Fruit fly (Drosophila melanogaster): ENCODE data around the gene CG33116.
A peak's percentile ranks its signal among the peaks of the same experiment; 100 is the strongest.

The CG33116 gene

dm6 chr2L:19583926-19584392 lies 50.7 kb downstream of the CG33116 start, which contains the start of the genes PCNA2 and CG10366 (continued):
- no peak for TF ChIP-seq CG5953 (GFP tag; IDR thresholded peaks at IDR 0.05)
- TF ChIP-seq nom (GFP tag; optimal IDR thresholded peaks at IDR 0.05) = peak; percentile 38
- TF ChIP-seq sisA (GFP tag; IDR thresholded peaks at IDR 0.05) = peak; percentile 44; the same call in 1 of the 2 replicates
- no peak for TF ChIP-seq gcm2 (GFP tag; optimal IDR thresholded peaks at IDR 0.05)
- peak; percentile 88 for TF ChIP-seq CG3847 (GFP tag; IDR thresholded peaks at IDR 0.05)
- TF ChIP-seq Hand (GFP tag; optimal IDR thresholded peaks at IDR 0.05) = no peak
- TF ChIP-seq tll (GFP tag; optimal IDR thresholded peaks at IDR 0.05) = peak in 1 of 2 experiments; percentile 17
- peak; percentile 67 for TF ChIP-seq CG10267 (tag; optimal IDR thresholded peaks at IDR 0.05)
- no peak for TF ChIP-seq Neu2 (GFP tag; optimal IDR thresholded peaks at IDR 0.05; ENCODE audit: borderline replicate concordance)
- no peak for TF ChIP-seq CG17612 (GFP tag; IDR thresholded peaks at IDR 0.05)
- TF ChIP-seq CG7372 (GFP tag; IDR thresholded peaks at IDR 0.05) = peak; percentile 54; the same call in 1 of the 2 replicates
- TF ChIP-seq oc (tag; optimal IDR thresholded peaks at IDR 0.05) = no peak
- no peak for TF ChIP-seq cg (GFP tag; optimal IDR thresholded peaks at IDR 0.05)
- TF ChIP-seq esg (GFP tag; conservative IDR thresholded peaks at IDR 0.05) = peak; percentile 45; the same call in 1 of the 2 replicates
- no peak for TF ChIP-seq bowl (GFP tag; IDR thresholded peaks at IDR 0.05)
- TF ChIP-seq Trl (optimal IDR thresholded peaks at IDR 0.05) = no peak
- TF ChIP-seq Trl (GFP tag; optimal IDR thresholded peaks at IDR 0.05) = peak; percentile 85
- TF ChIP-seq CG7556 (GFP tag; optimal IDR thresholded peaks at IDR 0.05) = peak; percentile 51
- TF ChIP-seq ci (GFP tag; IDR thresholded peaks at IDR 0.05) = peak; percentile 48; the same call in 2 of the 3 replicates
- TF ChIP-seq CG13775 (GFP tag; optimal IDR thresholded peaks at IDR 0.05) = peak; percentile 78
- TF ChIP-seq hbn (GFP tag; IDR thresholded peaks at IDR 0.05; ENCODE audit: partially characterized antibody) = no peak; the same call in 1 of the 2 replicates
- TF ChIP-seq Elba2 (GFP tag; optimal IDR thresholded peaks at IDR 0.05) = peak; percentile 99
- TF ChIP-seq CG13296 (GFP tag; optimal IDR thresholded peaks at IDR 0.05) = peak; percentile 64
- TF ChIP-seq Gug (GFP tag; IDR thresholded peaks at IDR 0.05) = no peak
- no peak; the same call in 1 of the 2 replicates for TF ChIP-seq Rx (GFP tag; IDR thresholded peaks at IDR 0.05)
- TF ChIP-seq CG7357 (GFP tag; IDR thresholded peaks at IDR 0.05) = no peak
- peak; percentile 35 for TF ChIP-seq Blimp-1 (GFP tag; optimal IDR thresholded peaks at IDR 0.05)
- peak; percentile 75 for TF ChIP-seq gsb-n (tag; optimal IDR thresholded peaks at IDR 0.05)
- TF ChIP-seq CG12155 (GFP tag; optimal IDR thresholded peaks at IDR 0.05) = peak; percentile 61
- peak; percentile 78 for TF ChIP-seq Hsf (GFP tag; optimal IDR thresholded peaks at IDR 0.05)
- peak; percentile 58 for TF ChIP-seq CG18764 (GFP tag; optimal IDR thresholded peaks at IDR 0.05)
- TF ChIP-seq CG8281 (tag; optimal IDR thresholded peaks at IDR 0.05) = peak; percentile 27
- peak; percentile 52 for TF ChIP-seq CG10543 (GFP tag; optimal IDR thresholded peaks at IDR 0.05)
- no peak for TF ChIP-seq ase (GFP tag; IDR thresholded peaks at IDR 0.05)
- no peak for TF ChIP-seq mld (GFP tag; IDR thresholded peaks at IDR 0.05; ENCODE audit: partially characterized antibody)
- TF ChIP-seq zfh1 (GFP tag; IDR thresholded peaks at IDR 0.05) = peak; percentile 70; the same call in 2 of the 3 replicates
- peak; percentile 68 for TF ChIP-seq CG11504 (tag; optimal IDR thresholded peaks at IDR 0.05)
- TF ChIP-seq pita (GFP tag; optimal IDR thresholded peaks at IDR 0.05) = no peak
- TF ChIP-seq cwo (GFP tag; optimal IDR thresholded peaks at IDR 0.05) = no peak
- TF ChIP-seq vvl (GFP tag; IDR thresholded peaks at IDR 0.05) = peak; percentile 54; the same call in 1 of the 2 replicates
- no peak for TF ChIP-seq odd (GFP tag; optimal IDR thresholded peaks at IDR 0.05)
- peak; percentile 54 for TF ChIP-seq CG18262 (tag; optimal IDR thresholded peaks at IDR 0.05)
- TF ChIP-seq sug (tag; optimal IDR thresholded peaks at IDR 0.05) = peak; percentile 78
- no peak for TF ChIP-seq ttk (GFP tag; IDR thresholded peaks at IDR 0.05)
- peak; percentile 81 for TF ChIP-seq CG30403 (GFP tag; optimal IDR thresholded peaks at IDR 0.05)
- TF ChIP-seq tna (GFP tag; IDR thresholded peaks at IDR 0.05; ENCODE audit: partially characterized antibody) = no peak
- peak; percentile 59 for TF ChIP-seq CG18599 (GFP tag; optimal IDR thresholded peaks at IDR 0.05)
- peak; percentile 67 for TF ChIP-seq CG15269 (tag; optimal IDR thresholded peaks at IDR 0.05)
- TF ChIP-seq CG16815 (GFP tag; optimal IDR thresholded peaks at IDR 0.05) = peak; percentile 5
- TF ChIP-seq E2f2 (GFP tag; IDR thresholded peaks at IDR 0.05) = peak; percentile 67
